Fruit fly (Drosophila melanogaster): ENCODE results near the gene CG17361.
A peak's percentile ranks its signal among the peaks of the same experiment; 100 is the strongest.

Gene CG17361

DNA sequence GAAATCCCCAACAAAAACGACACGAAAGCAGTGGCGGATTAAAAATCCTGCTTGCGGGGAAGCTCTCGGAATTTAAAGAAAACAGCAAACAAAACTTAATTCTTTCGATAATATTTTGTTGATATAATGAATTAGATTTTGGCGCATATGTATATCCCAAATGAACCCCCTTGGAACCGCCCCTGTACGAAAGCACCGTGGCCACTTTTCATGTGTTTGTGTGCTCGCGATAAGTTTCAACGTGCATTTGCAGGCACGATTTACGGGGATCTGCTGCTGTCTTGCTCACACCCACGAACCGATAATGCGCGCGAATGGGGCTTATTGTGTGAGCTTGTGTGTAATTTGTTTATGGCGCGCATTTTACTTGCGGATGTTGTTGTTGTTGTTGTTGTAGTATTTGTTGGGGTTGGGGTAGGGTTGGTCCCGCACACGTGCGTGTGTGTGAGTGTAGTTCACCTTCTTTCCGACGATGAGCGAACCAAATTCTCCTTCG lies 8.0 kb downstream of the CG17361 start (continued):
- TF ChIP-seq fd96Cb (tag; optimal IDR thresholded peaks at IDR 0.05) (peak; percentile 97), BtbVII (GFP tag; optimal IDR thresholded peaks at IDR 0.05) (peak; percentile 92), dmrt99B (tag; optimal IDR thresholded peaks at IDR 0.05) (peak; percentile 98), odd (GFP tag; optimal IDR thresholded peaks at IDR 0.05) (peak; percentile 90), CG12236 (GFP tag; optimal IDR thresholded peaks at IDR 0.05) (peak; percentile 88), Lpt (GFP tag; optimal IDR thresholded peaks at IDR 0.05) (no peak), CG15073 (GFP tag; optimal IDR thresholded peaks at IDR 0.05) (peak; percentile 75), sisA (GFP tag; IDR thresholded peaks at IDR 0.05) (peak; percentile 98), fd3F (GFP tag; optimal IDR thresholded peaks at IDR 0.05) (peak; percentile 96), prd (optimal IDR thresholded peaks at IDR 0.05) (no peak), prd (GFP tag; IDR thresholded peaks at IDR 0.05) (peak; percentile 93), Fer1 (GFP tag; optimal IDR thresholded peaks at IDR 0.05) (peak; percentile 94), CG1233 (GFP tag; optimal IDR thresholded peaks at IDR 0.05) (peak; percentile 93), CG12219 (GFP tag; optimal IDR thresholded peaks at IDR 0.05) (peak; percentile 94), sim (GFP tag; IDR thresholded peaks at IDR 0.05) (peak; percentile 61; the same call in 1 of the 2 replicates), lab (GFP tag; optimal IDR thresholded peaks at IDR 0.05) (peak; percentile 97), CG11247 (GFP tag; IDR thresholded peaks at IDR 0.05) (peak; percentile 91), CG30431 (GFP tag; optimal IDR thresholded peaks at IDR 0.05) (peak; percentile 93), Xbp1 (GFP tag; optimal IDR thresholded peaks at IDR 0.05) (peak; percentile 97), CG14860 (GFP tag; IDR thresholded peaks at IDR 0.05; ENCODE audit: partially characterized antibody) (no peak), Atf6 (GFP tag; IDR thresholded peaks at IDR 0.05) (peak; percentile 92), sc (optimal IDR thresholded peaks at IDR 0.05) (no peak), sc (GFP tag; optimal IDR thresholded peaks at IDR 0.05) (peak; percentile 85), CG3163 (GFP tag; optimal IDR thresholded peaks at IDR 0.05) (peak; percentile 72), eve (GFP tag; optimal IDR thresholded peaks at IDR 0.05) (no peak), Dfd (GFP tag; optimal IDR thresholded peaks at IDR 0.05) (no peak), CG11093 (GFP tag; IDR thresholded peaks at IDR 0.05) (peak; percentile 93), az2 (GFP tag; optimal IDR thresholded peaks at IDR 0.05) (peak; percentile 95), unc-4 (GFP tag; IDR thresholded peaks at IDR 0.05; ENCODE audit: partially characterized antibody) (0 out of 2 replicates have a peak, but pooled peaks have one; percentile 25), gsb-n (tag; optimal IDR thresholded peaks at IDR 0.05) (no peak), fd64A (GFP tag; optimal IDR thresholded peaks at IDR 0.05) (peak; percentile 91), pnt (GFP tag; optimal IDR thresholded peaks at IDR 0.05) (peak; percentile 95), CG7963 (GFP tag; IDR thresholded peaks at IDR 0.05; ENCODE audit: partially characterized antibody) (no peak), CG12659 (GFP tag; optimal IDR thresholded peaks at IDR 0.05) (peak; percentile 96), CG31388 (GFP tag; optimal IDR thresholded peaks at IDR 0.05) (peak; percentile 91), corto (GFP tag; optimal IDR thresholded peaks at IDR 0.05) (peak; percentile 91), zen2 (GFP tag; IDR thresholded peaks at IDR 0.05; ENCODE audit: partially characterized antibody) (no peak), sens (GFP tag) (peak; percentile 99), Xrp1 (GFP tag; IDR thresholded peaks at IDR 0.05) (peak; percentile 93), CG10431 (GFP tag; optimal IDR thresholded peaks at IDR 0.05) (peak; percentile 82), CG10366 (GFP tag; IDR thresholded peaks at IDR 0.05) (peak; percentile 97), Antp (GFP tag; optimal IDR thresholded peaks at IDR 0.05) (peak; percentile 97), CG7357 (GFP tag; IDR thresholded peaks at IDR 0.05) (peak; percentile 82), pum (GFP tag; optimal IDR thresholded peaks at IDR 0.05) (peak; percentile 96), CG9609 (GFP tag; optimal IDR thresholded peaks at IDR 0.05) (peak; percentile 96), CG16813 (GFP tag; IDR thresholded peaks at IDR 0.05; ENCODE audit: partially characterized antibody) (no peak), lilli (GFP tag; optimal IDR thresholded peaks at IDR 0.05) (peak; percentile 97), onecut (GFP tag; IDR thresholded peaks at IDR 0.05) (peak; percentile 90), CG8765 (GFP tag; IDR thresholded peaks at IDR 0.05) (peak; percentile 80), crp (GFP tag; optimal IDR thresholded peaks at IDR 0.05) (peak in 1 of 2 experiments; percentile 63), CG12155 (GFP tag; optimal IDR thresholded peaks at IDR 0.05) (peak; percentile 91)
